Worm (Caenorhabditis elegans) whole organism, midembryonic: ENCODE data around the gene C07A4.3.

Source experiments
- T22C8.4 ChIP-seq: fragments of 200-800 bp; sonication (Bioruptor generic); IDR thresholded peaks from 2 replicates; pipeline ENCODE4 v1.3.6; 2022; ENCODE audit warnings: missing genetic modification characterization, missing compliant biosample characterization
- cog-1 ChIP-seq: sonication (generic microtip); optimal IDR thresholded peaks from 2 replicates; lab custom pipeline; 2016; ENCODE audit warnings: missing genetic modification characterization, missing compliant biosample characterization
- flt-1 ChIP-seq: fragments of 200-800 bp; sonication (Bioruptor generic); IDR thresholded peaks from 2 replicates; pipeline ENCODE4 v1.3.6; 2022; ENCODE audit warnings: missing genetic modification characterization, missing compliant biosample characterization
- klf-2 ChIP-seq: fragments of 200-800 bp; sonication (Bioruptor generic); conservative IDR thresholded peaks from 2 replicates; pipeline ENCODE4 v1.3.6; 2022; ENCODE audit warnings: missing genetic modification reagents, missing genetic modification characterization, missing compliant biosample characterization
- med-1 ChIP-seq: sonication (generic microtip); optimal IDR thresholded peaks from 2 replicates; lab custom pipeline; 2017; ENCODE audit warnings: missing genetic modification characterization, mild to moderate bottlenecking, missing compliant biosample characterization, antibody characterized with exemption, missing genetic modification reagents; ENCODE audit not compliant: insufficient read depth
- ref-1 ChIP-seq: fragments of 200-800 bp; sonication (Bioruptor generic); conservative IDR thresholded peaks from 2 replicates; pipeline ENCODE4 v1.3.6; 2022; ENCODE audit warnings: missing genetic modification reagents, missing genetic modification characterization, missing compliant biosample characterization
- tab-1 ChIP-seq: fragments of 200-800 bp; sonication (Bioruptor generic); IDR thresholded peaks from 2 replicates; pipeline ENCODE4 v1.3.6; 2022; ENCODE audit warnings: missing genetic modification characterization, missing compliant biosample characterization
- ztf-23 ChIP-seq: fragments of 200-800 bp; sonication (Bioruptor generic); IDR thresholded peaks from 2 replicates; pipeline ENCODE4 v1.3.6; 2022; ENCODE audit warnings: missing genetic modification reagents, missing genetic modification characterization, missing compliant biosample characterization
- ztf-29 ChIP-seq: fragments of 200-800 bp; sonication (Bioruptor generic); IDR thresholded peaks from 2 replicates; pipeline ENCODE4 v1.3.6; 2022; ENCODE audit warnings: missing genetic modification reagents, missing genetic modification characterization, missing compliant biosample characterization

The C07A4.3 gene

ce11 chrX:10189805-10190204 lies 15.0 kb downstream of the C07A4.3 start:
- TF ChIP-seq flt-1 (GFP tag; lab: Robert Waterston, UW) (no peak), klf-2 (0 out of 2 replicates have a peak, but pooled peaks have one; percentile 12)

DNA sequence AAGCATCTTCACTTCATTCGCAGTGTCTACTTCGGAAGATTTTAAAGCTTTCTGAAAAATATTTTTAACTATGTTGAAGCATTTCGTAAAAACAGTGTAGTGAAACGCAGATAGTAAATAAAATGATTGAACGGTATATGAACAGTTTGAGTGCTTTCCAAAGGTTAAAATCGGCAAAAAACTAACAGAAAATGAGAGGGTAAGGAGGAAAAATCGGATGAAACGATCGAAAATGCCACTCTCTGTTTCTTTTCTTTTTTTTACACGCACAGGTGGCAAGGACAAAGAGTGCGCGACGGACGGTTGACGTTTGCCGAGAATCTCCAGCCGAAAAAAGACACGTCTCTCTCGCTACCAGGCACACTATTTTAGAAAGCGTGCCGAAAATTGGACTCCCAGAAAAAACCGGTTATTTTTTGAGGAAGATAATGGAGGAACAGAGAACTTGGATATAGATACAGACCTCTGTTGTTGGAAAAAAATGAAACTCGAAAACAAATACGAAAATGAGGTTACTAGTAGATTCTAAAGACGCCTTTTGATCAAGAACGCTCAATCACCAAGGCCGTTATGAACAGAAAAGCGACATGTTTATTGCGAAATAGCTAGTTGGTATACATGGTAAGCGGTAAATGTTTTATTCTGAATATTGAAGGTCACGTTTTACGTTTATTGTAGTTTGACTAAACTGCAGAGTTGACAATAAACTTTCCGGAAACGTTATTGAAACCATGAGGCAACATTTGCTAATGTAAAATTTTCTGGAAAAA lies 19.7 kb downstream of the C07A4.3 start, which contains the start of gene myrf-2:
TSS of gene myrf-2 (minus strand) at position 51 of the 770 bp plus-strand sequence.
- TF ChIP-seq ztf-29 (GFP tag; lab: Robert Waterston, UW) (no peak), T22C8.4 (GFP tag; lab: Robert Waterston, UW) (no peak), tab-1 (GFP tag; lab: Robert Waterston, UW) (no peak), cog-1 (tag; lab: Kevin White, UChicago) (no peak), med-1 (GFP tag; lab: Kevin White, UChicago) (no peak), ztf-23 (GFP tag; lab: Robert Waterston, UW) (no peak), ref-1 (GFP tag; lab: Robert Waterston, UW) (no peak), klf-2 (no peak), flt-1 (GFP tag; lab: Robert Waterston, UW) (no peak)

DNA sequence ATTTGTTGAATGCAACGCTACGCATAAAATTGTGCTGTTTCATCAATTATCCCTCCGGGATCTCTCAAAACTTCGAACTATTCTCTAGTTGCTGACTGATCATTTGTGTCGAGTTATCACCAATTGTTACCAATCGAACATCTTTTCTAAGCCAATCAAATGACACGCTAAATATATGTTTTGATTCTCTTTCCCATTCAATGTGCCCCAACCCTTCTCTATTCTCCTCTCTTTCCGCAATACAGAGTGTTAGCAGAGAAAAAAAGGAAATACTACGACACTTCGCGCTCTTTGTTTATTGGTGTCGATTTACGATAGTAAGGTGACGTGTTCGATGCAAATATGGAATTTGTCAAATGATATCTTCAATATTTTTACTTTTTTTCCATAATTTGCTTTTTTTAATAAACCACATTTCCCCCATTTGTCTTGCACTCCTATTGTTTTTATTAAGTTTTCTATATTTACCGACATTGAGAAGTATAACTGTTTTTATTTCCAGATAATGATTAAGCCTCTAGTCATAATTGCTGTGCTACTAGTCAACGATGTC lies 22.5 kb downstream of the C07A4.3 start, which contains the start of gene nucb-1:
TSS of gene nucb-1 (plus strand) at position 503 of the 553 bp plus-strand sequence.
- TF ChIP-seq ref-1 (GFP tag; lab: Robert Waterston, UW) (no peak), klf-2 (no peak), med-1 (GFP tag; lab: Kevin White, UChicago) (no peak), flt-1 (GFP tag; lab: Robert Waterston, UW) (no peak), T22C8.4 (GFP tag; lab: Robert Waterston, UW) (no peak), tab-1 (GFP tag; lab: Robert Waterston, UW) (no peak), ztf-29 (GFP tag; lab: Robert Waterston, UW) (no peak), cog-1 (tag; lab: Kevin White, UChicago) (peak; percentile 68), ztf-23 (GFP tag; lab: Robert Waterston, UW) (0 out of 2 replicates have a peak, but pooled peaks have one; percentile 23)

DNA sequence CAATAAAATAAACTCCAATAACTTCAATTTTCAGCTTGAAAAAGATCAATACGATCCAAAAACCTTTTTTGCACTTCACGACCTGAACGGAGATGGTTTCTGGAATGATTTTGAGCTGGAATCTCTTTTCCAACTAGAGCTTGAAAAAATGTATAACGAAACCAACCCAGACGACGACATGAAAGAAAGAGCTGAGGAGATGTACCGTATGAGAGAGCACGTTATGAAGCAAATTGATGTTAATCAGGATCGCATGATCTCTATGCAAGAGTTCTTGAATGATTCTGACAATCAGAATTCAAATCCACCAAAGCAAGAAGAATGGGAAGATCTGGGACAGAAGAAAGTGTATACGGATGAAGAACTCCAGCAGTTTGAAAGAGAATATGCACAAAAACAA lies 24.4 kb downstream of the C07A4.3 start:
- TF ChIP-seq ztf-23 (GFP tag; lab: Robert Waterston, UW) (no peak), cog-1 (tag; lab: Kevin White, UChicago) (no peak), klf-2 (no peak), ztf-29 (GFP tag; lab: Robert Waterston, UW) (no peak), ref-1 (GFP tag; lab: Robert Waterston, UW) (no peak), tab-1 (GFP tag; lab: Robert Waterston, UW) (no peak), T22C8.4 (GFP tag; lab: Robert Waterston, UW) (no peak), flt-1 (GFP tag; lab: Robert Waterston, UW) (no peak), med-1 (GFP tag; lab: Kevin White, UChicago) (no peak)

DNA sequence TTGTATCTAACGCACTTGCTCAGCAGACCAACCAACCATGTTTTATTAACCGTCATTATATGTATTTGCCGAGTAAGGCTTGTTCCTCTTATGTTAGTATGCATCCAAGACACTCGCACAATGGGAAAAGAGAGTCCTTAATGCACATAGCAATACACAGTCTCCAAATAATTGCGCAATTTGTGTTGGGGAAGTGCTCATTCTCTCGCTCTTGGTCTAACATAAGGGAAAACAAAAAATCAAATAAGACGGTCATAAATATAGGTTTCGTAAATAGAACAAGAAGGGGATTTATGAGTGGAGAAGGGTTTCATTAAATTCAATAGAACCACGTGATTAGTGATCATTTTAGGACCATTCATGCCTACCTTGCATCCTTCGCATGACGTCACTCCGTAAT lies 28.7 kb downstream of the C07A4.3 start:
- TF ChIP-seq ztf-23 (GFP tag; lab: Robert Waterston, UW) (no peak), ztf-29 (GFP tag; lab: Robert Waterston, UW) (no peak), T22C8.4 (GFP tag; lab: Robert Waterston, UW) (no peak), flt-1 (GFP tag; lab: Robert Waterston, UW) (no peak), ref-1 (GFP tag; lab: Robert Waterston, UW) (no peak), tab-1 (GFP tag; lab: Robert Waterston, UW) (no peak), med-1 (GFP tag; lab: Kevin White, UChicago) (no peak), cog-1 (tag; lab: Kevin White, UChicago) (no peak), klf-2 (no peak)

ce11 chrX:10204313-10205063 lies 29.7 kb downstream of the C07A4.3 start:
- TF ChIP-seq flt-1 (GFP tag; lab: Robert Waterston, UW) = peak; percentile 62; the same call in 1 of the 2 replicates
- no peak for TF ChIP-seq ztf-23 (GFP tag; lab: Robert Waterston, UW)
- TF ChIP-seq cog-1 (tag; lab: Kevin White, UChicago) = peak; percentile 55

DNA sequence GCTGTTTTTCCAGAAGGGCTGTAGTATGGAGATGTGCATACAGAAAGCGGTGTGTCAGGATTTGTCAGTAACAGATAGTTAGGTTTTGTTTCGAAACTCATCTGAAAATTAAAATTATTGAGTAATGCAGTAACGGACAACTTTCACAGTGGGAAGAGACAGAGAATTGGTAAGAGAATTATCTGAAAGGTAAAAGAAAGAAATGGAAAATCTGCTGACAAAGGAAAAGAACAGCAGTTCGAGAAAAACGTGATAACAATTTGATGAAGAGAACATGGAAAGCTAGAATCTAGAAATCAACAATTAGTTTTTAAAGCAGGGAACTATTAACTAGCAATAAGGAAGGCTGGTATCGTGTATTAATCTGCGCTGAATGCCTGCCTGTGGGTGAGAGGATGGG lies 30.5 kb downstream of the C07A4.3 start, which contains the start of gene sex-1:
TSS of gene sex-1 (minus strand) at position 101 of the 400 bp plus-strand sequence.
- TF ChIP-seq cog-1 (tag; lab: Kevin White, UChicago) = no peak
- TF ChIP-seq klf-2 = no peak
- no peak for TF ChIP-seq T22C8.4 (GFP tag; lab: Robert Waterston, UW)
- TF ChIP-seq flt-1 (GFP tag; lab: Robert Waterston, UW) = no peak
- TF ChIP-seq tab-1 (GFP tag; lab: Robert Waterston, UW) = no peak
- TF ChIP-seq med-1 (GFP tag; lab: Kevin White, UChicago) = no peak
- TF ChIP-seq ref-1 (GFP tag; lab: Robert Waterston, UW) = no peak
- TF ChIP-seq ztf-23 (GFP tag; lab: Robert Waterston, UW) = no peak
- no peak for TF ChIP-seq ztf-29 (GFP tag; lab: Robert Waterston, UW)

ce11 chrX:10206008-10206407 lies 31.2 kb downstream of the C07A4.3 start:
- TF ChIP-seq flt-1 (GFP tag; lab: Robert Waterston, UW) = peak; percentile 14; the same call in 1 of the 2 replicates
- no peak for TF ChIP-seq med-1 (GFP tag; lab: Kevin White, UChicago)

ce11 chrX:10208481-10208880 lies 33.7 kb downstream of the C07A4.3 start:
- TF ChIP-seq ref-1 (GFP tag; lab: Robert Waterston, UW) (no peak), flt-1 (GFP tag; lab: Robert Waterston, UW) (no peak), cog-1 (tag; lab: Kevin White, UChicago) (no peak), ztf-23 (GFP tag; lab: Robert Waterston, UW) (no peak), tab-1 (GFP tag; lab: Robert Waterston, UW) (no peak), ztf-29 (GFP tag; lab: Robert Waterston, UW) (no peak), T22C8.4 (GFP tag; lab: Robert Waterston, UW) (no peak), med-1 (GFP tag; lab: Kevin White, UChicago) (no peak), klf-2 (no peak)
